Worm (Caenorhabditis elegans) whole organism, dauer: ENCODE results near the gene B0524.5.

Experiments
- unc-62 ChIP-seq: sonication (generic microtip); optimal IDR thresholded peaks from 2 replicates; lab custom pipeline; 2017; ENCODE audit warnings: missing biosample characterization, missing genetic modification reagents, missing genetic modification characterization

Gene B0524.5

ce11 chrIII:1856679-1857078 lies 37.0 kb downstream of the B0524.5 start:
- no peak for TF ChIP-seq unc-62 (GFP tag; lab: Kevin White, UChicago)

ce11 chrIII:1856175-1856574 lies 37.5 kb downstream of the B0524.5 start:
- TF ChIP-seq unc-62 (GFP tag; lab: Kevin White, UChicago), result no peak

ce11 chrIII:1855092-1855491 lies 38.6 kb downstream of the B0524.5 start, which contains the start of gene hlh-33:
hlh-33 (plus strand) TSS chrIII:1855392.
- no peak for TF ChIP-seq unc-62 (GFP tag; lab: Kevin White, UChicago)

- no peak for TF ChIP-seq unc-62 (GFP tag; lab: Kevin White, UChicago)
Measured at ce11 chrIII:1853944-1854343, 39.7 kb downstream of the B0524.5 start.

- no peak for TF ChIP-seq unc-62 (GFP tag; lab: Kevin White, UChicago)
Measured at ce11 chrIII:1852126-1852717, 41.5 kb downstream of the B0524.5 start.

- TF ChIP-seq unc-62 (GFP tag; lab: Kevin White, UChicago), result no peak
Measured at ce11 chrIII:1848747-1849146, 44.9 kb downstream of the B0524.5 start, which contains the start of gene pqn-82. pqn-82 (plus strand) TSS chrIII:1849047.
